Worm (Caenorhabditis elegans) whole organism, L3 larva: ENCODE data around the gene C23H4.8.

Experiments
- ceh-16 ChIP-seq: sonication (generic microtip); optimal IDR thresholded peaks from 2 replicates; lab custom pipeline; 2017; ENCODE audit warnings: missing biosample characterization, missing genetic modification characterization
- elt-2 ChIP-seq: sonication (generic microtip); optimal IDR thresholded peaks from 2 replicates; lab custom pipeline; 2016; ENCODE audit warnings: missing genetic modification reagents, mild to moderate bottlenecking, missing genetic modification characterization, missing compliant biosample characterization
- fkh-10 ChIP-seq: sonication (generic microtip); optimal IDR thresholded peaks from 2 replicates; lab custom pipeline; 2017; ENCODE audit warnings: missing biosample characterization, missing genetic modification reagents, missing genetic modification characterization
- lin-39 ChIP-seq: fragments of 150-350 bp; optimal IDR thresholded peaks from 2 replicates; lab custom pipeline; 2018; ENCODE audit warnings: missing biosample characterization, missing genetic modification reagents, missing genetic modification characterization
- nfya-1 ChIP-seq: sonication (generic microtip); optimal IDR thresholded peaks from 2 replicates; lab custom pipeline; 2017; ENCODE audit warnings: missing genetic modification characterization, mild to moderate bottlenecking, missing compliant biosample characterization, antibody characterized with exemption, moderate library complexity; ENCODE audit not compliant: insufficient read depth
- nhr-11 ChIP-seq: fragments of 150-350 bp; optimal IDR thresholded peaks from 2 replicates; lab custom pipeline; 2014; ENCODE audit warnings: missing biosample characterization, missing genetic modification characterization
- tbx-2 ChIP-seq: sonication (generic microtip); optimal IDR thresholded peaks from 2 replicates; lab custom pipeline; 2016; ENCODE audit warnings: mild to moderate bottlenecking, missing genetic modification characterization, missing compliant biosample characterization
- unc-39 ChIP-seq: sonication (generic microtip); optimal IDR thresholded peaks from 4 replicates; lab custom pipeline; 2017; ENCODE audit warnings: missing biosample characterization, missing genetic modification characterization
- unc-62 ChIP-seq: fragments of 150-350 bp; sonication (generic microtip); optimal IDR thresholded peaks from 4 replicates; lab custom pipeline; 2014; ENCODE audit warnings: missing biosample characterization, missing genetic modification reagents, missing genetic modification characterization
- ztf-11 ChIP-seq: fragments of 150-350 bp; optimal IDR thresholded peaks from 2 replicates; lab custom pipeline; 2014; ENCODE audit warnings: missing biosample characterization, missing genetic modification characterization

ce11 chrX:12212801-12213200, 4.2 kb upstream of the C23H4.8 start, which contains the start of gene cab-1:
- TF ChIP-seq tbx-2 (no peak), nfya-1 (tag; lab: Kevin White, UChicago) (no peak), nhr-11 (tag; lab: Kevin White, UChicago) (no peak), unc-39 (no peak), ceh-16 (tag; lab: Kevin White, UChicago) (no peak), ztf-11 (tag; lab: Kevin White, UChicago) (no peak), fkh-10 (GFP tag; lab: Kevin White, UChicago) (no peak), elt-2 (tag; lab: Kevin White, UChicago) (no peak), lin-39 (tag; lab: Kevin White, UChicago) (no peak), unc-62 (GFP tag; lab: Kevin White, UChicago) (no peak)
